Fruit fly (Drosophila melanogaster): Measurements from ENCODE around the gene CG12111.

CG12111 gene

dm6 chrX:8583159-8583558 lies 12.4 kb upstream of the CG12111 start (continued):
- TF ChIP-seq CG12769 (tag; optimal IDR thresholded peaks at IDR 0.05) (peak; percentile 14), CG15269 (tag; optimal IDR thresholded peaks at IDR 0.05) (peak; percentile 32), lola (GFP tag; optimal IDR thresholded peaks at IDR 0.05) (no peak), CG17612 (GFP tag; IDR thresholded peaks at IDR 0.05) (no peak), Gsc (GFP tag; IDR thresholded peaks at IDR 0.05) (no peak), Usf (GFP tag; optimal IDR thresholded peaks at IDR 0.05) (no peak), tgo (GFP tag; IDR thresholded peaks at IDR 0.05) (peak; percentile 19; the same call in 1 of the 3 replicates), trem (tag; optimal IDR thresholded peaks at IDR 0.05) (no peak), CG17186 (GFP tag; optimal IDR thresholded peaks at IDR 0.05) (no peak), sens (GFP tag) (peak; percentile 28), dysf (GFP tag; IDR thresholded peaks at IDR 0.05) (peak; percentile 60; the same call in 2 of the 3 replicates), CG9817 (tag; optimal IDR thresholded peaks at IDR 0.05) (peak; percentile 14), Poxn (GFP tag; IDR thresholded peaks at IDR 0.05) (0 out of 2 replicates have a peak, but pooled peaks have one; percentile 8), CG4617 (GFP tag; optimal IDR thresholded peaks at IDR 0.05; ENCODE audit: borderline replicate concordance) (no peak), Ptx1 (GFP tag; IDR thresholded peaks at IDR 0.05) (peak; percentile 30; the same call in 1 of the 2 replicates), Mrtf (GFP tag; IDR thresholded peaks at IDR 0.05) (0 out of 3 replicates have a peak, but pooled peaks have one; percentile 34), gt (GFP tag; IDR thresholded peaks at IDR 0.05) (no peak), CG14014 (GFP tag; IDR thresholded peaks at IDR 0.05) (0 out of 2 replicates have a peak, but pooled peaks have one; percentile 20), unpg (GFP tag; optimal IDR thresholded peaks at IDR 0.05) (peak; percentile 6)

dm6 chrX:8580794-8581193 lies 10.0 kb upstream of the CG12111 start:
- TF ChIP-seq nom (GFP tag; optimal IDR thresholded peaks at IDR 0.05) (peak; percentile 55), zfh2 (GFP tag; optimal IDR thresholded peaks at IDR 0.05) (no peak)

dm6 chrX:8579875-8580274 lies 9.1 kb upstream of the CG12111 start:
- TF ChIP-seq sd (tag; optimal IDR thresholded peaks at IDR 0.05) (peak; percentile 22), HHEX (GFP tag; optimal IDR thresholded peaks at IDR 0.05) (no peak), chinmo (GFP tag; IDR thresholded peaks at IDR 0.05; ENCODE audit: partially characterized antibody) (0 out of 4 replicates have a peak, but pooled peaks have one; percentile 54)

- TF ChIP-seq CG7839 (tag; optimal IDR thresholded peaks at IDR 0.05): peak; percentile 19
- peak; percentile 16 for TF ChIP-seq CG2712 (tag; optimal IDR thresholded peaks at IDR 0.05)
- peak; percentile 11 for TF ChIP-seq grau (tag; optimal IDR thresholded peaks at IDR 0.05)
- peak; percentile 21 for TF ChIP-seq gem (tag; optimal IDR thresholded peaks at IDR 0.05)
- TF ChIP-seq CG2678 (tag; optimal IDR thresholded peaks at IDR 0.05): peak; percentile 2
- TF ChIP-seq da (GFP tag; optimal IDR thresholded peaks at IDR 0.05): no peak
- no peak for TF ChIP-seq CG32532 (GFP tag; IDR thresholded peaks at IDR 0.05)
- TF ChIP-seq CG2199 (GFP tag; IDR thresholded peaks at IDR 0.05): no peak
- peak; percentile 29 for TF ChIP-seq CG18262 (tag; optimal IDR thresholded peaks at IDR 0.05)
- peak; percentile 22 for TF ChIP-seq CG11504 (tag; optimal IDR thresholded peaks at IDR 0.05)
- peak; percentile 22 for TF ChIP-seq phol (tag; optimal IDR thresholded peaks at IDR 0.05)
- TF ChIP-seq D19A (tag; optimal IDR thresholded peaks at IDR 0.05): peak; percentile 93
- TF ChIP-seq unc-4 (GFP tag; IDR thresholded peaks at IDR 0.05; ENCODE audit: partially characterized antibody): no peak
- peak; percentile 21 for TF ChIP-seq Oli (tag; optimal IDR thresholded peaks at IDR 0.05)
- TF ChIP-seq row (GFP tag; IDR thresholded peaks at IDR 0.05): 0 out of 3 replicates have a peak, but pooled peaks have one; percentile 13
Measured at dm6 chrX:8579097-8579496, 8.3 kb upstream of the CG12111 start.

Measured in whole organism, embryonic.